Fruit fly (Drosophila melanogaster): Measurements from ENCODE around the gene CG4119.
A peak's percentile ranks its signal among the peaks of the same experiment; 100 is the strongest.

CG4119 gene

DNA sequence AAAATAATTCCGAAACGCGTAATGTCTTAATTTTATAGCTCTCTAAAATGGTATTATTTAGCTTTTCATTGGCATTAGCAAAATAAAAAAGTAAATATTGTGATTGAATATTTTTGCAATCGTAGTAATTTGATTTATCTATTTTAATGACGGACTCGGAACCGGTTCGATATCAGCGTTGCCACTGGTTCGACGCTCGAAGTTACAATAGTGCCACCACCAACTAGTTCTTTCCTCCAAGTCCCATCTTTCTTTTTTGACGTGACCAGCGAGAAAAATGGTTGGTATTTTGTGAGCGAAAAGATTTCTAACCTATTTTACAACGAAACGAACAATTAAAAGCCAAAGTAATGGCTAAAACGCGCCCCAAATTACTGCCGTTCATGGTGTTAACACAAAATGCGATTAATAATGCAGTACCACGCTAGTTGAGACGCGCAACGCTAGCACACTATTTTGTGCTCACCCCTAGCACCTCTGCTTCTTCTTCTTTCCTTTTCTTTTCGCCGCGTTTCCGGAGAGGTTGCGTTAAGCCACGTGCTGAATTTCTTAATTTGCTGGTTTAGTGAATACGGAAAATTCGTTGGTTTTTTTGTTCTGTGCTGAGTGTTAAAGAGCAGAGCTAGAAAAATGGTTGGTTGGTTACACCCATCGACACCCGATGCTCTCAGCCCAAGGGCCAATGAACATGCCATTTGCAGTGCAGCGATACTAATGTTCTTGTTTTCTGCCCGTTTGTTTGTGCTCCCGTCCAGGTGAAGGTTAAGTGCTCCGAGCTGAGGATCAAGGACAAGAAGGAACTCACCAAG lies 6.6 kb downstream of the CG4119 start, which contains the start of gene RpL35 (continued):
- TF ChIP-seq Deaf1 (tag; optimal IDR thresholded peaks at IDR 0.05) (peak; percentile 1), mam (GFP tag; optimal IDR thresholded peaks at IDR 0.05) (peak; percentile 32), CG1647 (GFP tag; optimal IDR thresholded peaks at IDR 0.05) (no peak), CG2875 (GFP tag; optimal IDR thresholded peaks at IDR 0.05) (peak; percentile 26), E2f1 (GFP tag; IDR thresholded peaks at IDR 0.05) (0 out of 2 replicates have a peak, but pooled peaks have one; percentile 22), gt (GFP tag; IDR thresholded peaks at IDR 0.05) (no peak), CG34224 (GFP tag; IDR thresholded peaks at IDR 0.05; ENCODE audit: partially characterized antibody) (no peak), pnt (GFP tag; optimal IDR thresholded peaks at IDR 0.05) (no peak), CG2678 (tag; optimal IDR thresholded peaks at IDR 0.05) (peak; percentile 41), hth (optimal IDR thresholded peaks at IDR 0.05) (no peak), CG1233 (GFP tag; optimal IDR thresholded peaks at IDR 0.05) (peak; percentile 38), Usf (GFP tag; optimal IDR thresholded peaks at IDR 0.05) (no peak), ap (GFP tag; IDR thresholded peaks at IDR 0.05) (no peak), CG18262 (tag; optimal IDR thresholded peaks at IDR 0.05) (peak; percentile 36), ken (GFP tag; IDR thresholded peaks at IDR 0.05) (no peak; the same call in 2 of the 3 replicates), gfzf (GFP tag; optimal IDR thresholded peaks at IDR 0.05) (peak; percentile 59), CG3065 (GFP tag; optimal IDR thresholded peaks at IDR 0.05) (no peak), CoRest (tag; optimal IDR thresholded peaks at IDR 0.05) (no peak), CrebB (tag; optimal IDR thresholded peaks at IDR 0.05) (peak; percentile 44), HHEX (GFP tag; optimal IDR thresholded peaks at IDR 0.05) (peak; percentile 65), HLH4C (GFP tag; IDR thresholded peaks at IDR 0.05; ENCODE audit: partially characterized antibody) (no peak), onecut (GFP tag; IDR thresholded peaks at IDR 0.05) (no peak), caup (GFP tag; optimal IDR thresholded peaks at IDR 0.05; ENCODE audit: severe bottlenecking) (peak; percentile 70), sens-2 (GFP tag; IDR thresholded peaks at IDR 0.05) (no peak), sima (GFP tag; optimal IDR thresholded peaks at IDR 0.05) (no peak), ash1 (GFP tag; optimal IDR thresholded peaks at IDR 0.05) (peak; percentile 10), CG10979 (tag; optimal IDR thresholded peaks at IDR 0.05) (peak; percentile 18), CG2116 (GFP tag; optimal IDR thresholded peaks at IDR 0.05) (peak; percentile 55), nerfin-2 (GFP tag; IDR thresholded peaks at IDR 0.05; ENCODE audit: partially characterized antibody) (no peak), Nf-YB (GFP tag; optimal IDR thresholded peaks at IDR 0.05) (peak; percentile 6), slbo (GFP tag; IDR thresholded peaks at IDR 0.05) (peak; percentile 23; the same call in 1 of the 2 replicates), CG5180 (GFP tag; optimal IDR thresholded peaks at IDR 0.05) (peak; percentile 46), rib (GFP tag; IDR thresholded peaks at IDR 0.05) (no peak), Mad (GFP tag; optimal IDR thresholded peaks at IDR 0.05) (no peak), Trl (optimal IDR thresholded peaks at IDR 0.05) (no peak), Trl (GFP tag; optimal IDR thresholded peaks at IDR 0.05) (peak; percentile 32), Ada2b (GFP tag; IDR thresholded peaks at IDR 0.05) (no peak), NC2β (GFP tag; optimal IDR thresholded peaks at IDR 0.05) (peak; percentile 69), dm (GFP tag; optimal IDR thresholded peaks at IDR 0.05) (peak; percentile 96), stwl (tag; optimal IDR thresholded peaks at IDR 0.05) (no peak), CG9437 (GFP tag; optimal IDR thresholded peaks at IDR 0.05) (no peak), CG14710 (tag; optimal IDR thresholded peaks at IDR 0.05) (peak; percentile 37), ATbp (GFP tag; optimal IDR thresholded peaks at IDR 0.05) (peak; percentile 30), CG16815 (GFP tag; optimal IDR thresholded peaks at IDR 0.05) (no peak), br (optimal IDR thresholded peaks at IDR 0.05) (no peak), klu (GFP tag; IDR thresholded peaks at IDR 0.05) (no peak), bab2 (GFP tag; optimal IDR thresholded peaks at IDR 0.05) (peak; percentile 8), CG8089 (GFP tag; optimal IDR thresholded peaks at IDR 0.05) (peak; percentile 28), Kr (GFP tag; optimal IDR thresholded peaks at IDR 0.05) (no peak), CG3163 (GFP tag; optimal IDR thresholded peaks at IDR 0.05) (peak; percentile 31)

All from whole organism, embryonic.